Fruit fly (Drosophila melanogaster): ENCODE results near the gene CG11262.

DNA sequence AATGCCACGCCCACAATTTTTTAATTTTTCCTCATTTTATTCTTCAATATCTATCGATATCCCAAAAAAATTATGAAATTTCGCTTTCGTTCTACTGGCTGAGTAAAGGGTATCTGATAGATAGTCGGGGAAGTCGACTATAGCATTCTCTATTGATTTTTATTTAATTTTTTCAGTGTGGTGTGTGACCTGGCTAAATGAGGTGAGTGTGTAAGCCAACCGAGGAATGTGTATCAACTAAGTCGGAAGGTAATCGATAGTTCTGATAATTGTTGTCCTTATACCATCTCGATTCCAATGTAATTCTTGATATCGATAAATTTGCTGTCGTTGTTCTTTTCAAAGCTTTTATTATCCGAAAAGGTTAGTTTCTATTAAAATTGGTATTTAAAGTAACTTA, 11.6 kb downstream of the CG11262 start, which contains the start of gene CG11263:
- TF ChIP-seq nom (GFP tag; optimal IDR thresholded peaks at IDR 0.05) (no peak), zfh2 (GFP tag; optimal IDR thresholded peaks at IDR 0.05) (peak; percentile 57), ttk (GFP tag; IDR thresholded peaks at IDR 0.05) (no peak), al (GFP tag; IDR thresholded peaks at IDR 0.05) (peak; percentile 22; the same call in 1 of the 2 replicates), Usf (GFP tag; optimal IDR thresholded peaks at IDR 0.05) (no peak), CG9609 (GFP tag; optimal IDR thresholded peaks at IDR 0.05) (peak; percentile 18), az2 (GFP tag; optimal IDR thresholded peaks at IDR 0.05) (peak; percentile 36), odd (GFP tag; optimal IDR thresholded peaks at IDR 0.05) (no peak), CG30020 (tag; optimal IDR thresholded peaks at IDR 0.05) (no peak)

Data from whole organism, embryonic.